Fruit fly (Drosophila melanogaster): ENCODE measurements around the gene Kap-alpha3.

The Kap-alpha3 gene

DNA sequence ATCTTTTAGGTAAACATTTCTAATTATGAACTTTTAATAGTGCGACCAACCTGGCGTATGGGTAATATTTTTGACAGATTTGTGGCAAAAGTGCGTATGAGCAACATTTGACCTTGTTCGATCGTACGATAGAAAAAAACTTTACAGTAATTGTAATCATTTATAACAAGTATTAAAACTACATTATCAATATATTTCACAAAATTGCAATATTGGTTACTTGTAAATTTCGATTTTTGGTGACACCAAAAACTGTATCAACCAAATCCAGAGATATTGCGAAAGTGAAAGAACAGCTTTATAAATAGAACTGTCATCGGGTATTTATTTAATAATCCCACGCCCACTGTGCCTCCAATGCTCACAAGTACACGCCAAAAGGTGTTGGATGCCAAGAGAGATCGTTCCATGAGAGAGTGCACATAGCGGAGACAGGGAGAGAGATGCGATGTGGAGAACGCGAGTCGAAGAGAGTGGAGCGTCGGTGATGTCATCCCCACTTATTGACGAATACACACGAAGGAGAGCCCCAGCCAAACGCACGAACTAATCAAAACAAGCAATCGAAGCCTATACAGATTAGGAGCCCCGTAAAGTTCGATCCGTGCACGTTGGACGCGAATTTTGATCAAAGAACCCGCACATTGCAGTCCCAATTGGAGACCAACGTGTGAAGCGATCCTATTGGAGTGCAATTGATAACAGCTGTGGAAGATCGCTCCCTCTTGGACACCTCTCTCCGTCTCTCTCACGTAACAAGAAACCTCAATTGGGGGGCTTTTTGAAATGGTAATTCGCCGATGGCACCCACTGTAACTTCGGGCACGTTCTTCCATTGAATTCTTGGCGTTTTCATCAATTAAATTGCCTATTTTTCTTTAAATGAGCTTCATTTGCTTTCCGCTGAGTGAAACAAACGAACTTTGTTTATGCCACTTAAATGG lies 44.1 kb downstream of the Kap-alpha3 start (continued):
- no peak for TF ChIP-seq hb (GFP tag; IDR thresholded peaks at IDR 0.05; ENCODE audit: partially characterized antibody)
- peak; percentile 92 for TF ChIP-seq jing (GFP tag; optimal IDR thresholded peaks at IDR 0.05)
- TF ChIP-seq NK7.1 (GFP tag; optimal IDR thresholded peaks at IDR 0.05) = peak; percentile 87
- TF ChIP-seq CG5245 (GFP tag; optimal IDR thresholded peaks at IDR 0.05) = peak; percentile 84
- peak; percentile 91 for TF ChIP-seq CG9817 (tag; optimal IDR thresholded peaks at IDR 0.05)
- TF ChIP-seq Dp (GFP tag; optimal IDR thresholded peaks at IDR 0.05) = peak; percentile 13
- peak; percentile 27 for TF ChIP-seq pfk (GFP tag; optimal IDR thresholded peaks at IDR 0.05)
- peak; percentile 61 for TF ChIP-seq cas (GFP tag; IDR thresholded peaks at IDR 0.05)
- TF ChIP-seq NC2α (GFP tag; optimal IDR thresholded peaks at IDR 0.05) = peak; percentile 75
- peak; percentile 78 for TF ChIP-seq Gsc (GFP tag; IDR thresholded peaks at IDR 0.05)
- TF ChIP-seq trem (tag; optimal IDR thresholded peaks at IDR 0.05) = peak; percentile 82
- peak; percentile 79 for TF ChIP-seq sd (tag; optimal IDR thresholded peaks at IDR 0.05)
- peak; percentile 79; the same call in 2 of the 3 replicates for TF ChIP-seq ase (GFP tag; IDR thresholded peaks at IDR 0.05)
- peak; percentile 75 for TF ChIP-seq Oaz (GFP tag; IDR thresholded peaks at IDR 0.05)
- peak; percentile 39 for TF ChIP-seq HLHmδ (GFP tag; optimal IDR thresholded peaks at IDR 0.05)
- TF ChIP-seq CG1647 (GFP tag; optimal IDR thresholded peaks at IDR 0.05) = peak; percentile 87
- peak; percentile 23; the same call in 1 of the 2 replicates for TF ChIP-seq Bgb (GFP tag; IDR thresholded peaks at IDR 0.05; ENCODE audit: partially characterized antibody)
- TF ChIP-seq fd96Cb (tag; optimal IDR thresholded peaks at IDR 0.05) = peak; percentile 94
- TF ChIP-seq CG8089 (GFP tag; optimal IDR thresholded peaks at IDR 0.05) = peak; percentile 82
- peak; percentile 85 for TF ChIP-seq Fer2 (tag; optimal IDR thresholded peaks at IDR 0.05)
- TF ChIP-seq CG11723 (GFP tag; optimal IDR thresholded peaks at IDR 0.05) = peak; percentile 96
- TF ChIP-seq salm (tag; optimal IDR thresholded peaks at IDR 0.05) = peak; percentile 91
- peak; percentile 92 for TF ChIP-seq Mad (GFP tag; optimal IDR thresholded peaks at IDR 0.05)
- TF ChIP-seq pnt (GFP tag; optimal IDR thresholded peaks at IDR 0.05) = peak; percentile 91
- TF ChIP-seq CG12104 (GFP tag; optimal IDR thresholded peaks at IDR 0.05) = peak; percentile 97
- no peak for TF ChIP-seq CG1832 (GFP tag; optimal IDR thresholded peaks at IDR 0.05)
- peak; percentile 85 for TF ChIP-seq Taf1 (GFP tag; IDR thresholded peaks at IDR 0.05)
- peak; percentile 93 for TF ChIP-seq CG12299 (tag; optimal IDR thresholded peaks at IDR 0.05)
- peak; percentile 98 for TF ChIP-seq nmo (GFP tag; optimal IDR thresholded peaks at IDR 0.05)
- TF ChIP-seq Lim3 (GFP tag; IDR thresholded peaks at IDR 0.05) = peak; percentile 40; the same call in 1 of the 2 replicates
- TF ChIP-seq NFAT (GFP tag; IDR thresholded peaks at IDR 0.05) = peak; percentile 56
- TF ChIP-seq Dll (GFP tag; IDR thresholded peaks at IDR 0.05; ENCODE audit: partially characterized antibody) = no peak; the same call in 3 of the 4 replicates
- no peak for TF ChIP-seq CG8478 (optimal IDR thresholded peaks at IDR 0.05)
- peak; percentile 71; the same call in 2 of the 3 replicates for TF ChIP-seq C15 (GFP tag; IDR thresholded peaks at IDR 0.05)
- TF ChIP-seq CG8359 (GFP tag; optimal IDR thresholded peaks at IDR 0.05; ENCODE audit: borderline replicate concordance) = peak; percentile 87
- peak; percentile 97 for TF ChIP-seq CG10147 (GFP tag; optimal IDR thresholded peaks at IDR 0.05)
- no peak for TF ChIP-seq Sin3A (optimal IDR thresholded peaks at IDR 0.05)
- peak; percentile 90 for TF ChIP-seq CG6654 (GFP tag; optimal IDR thresholded peaks at IDR 0.05)
- peak; percentile 52 for TF ChIP-seq CG9797 (GFP tag; optimal IDR thresholded peaks at IDR 0.05)
- TF ChIP-seq trh (GFP tag; optimal IDR thresholded peaks at IDR 0.05) = peak; percentile 89
- peak; percentile 85 for TF ChIP-seq CG32772 (GFP tag; IDR thresholded peaks at IDR 0.05)
- peak; percentile 97 for TF ChIP-seq CG15269 (tag; optimal IDR thresholded peaks at IDR 0.05)
- peak; percentile 94 for TF ChIP-seq Six4 (GFP tag; optimal IDR thresholded peaks at IDR 0.05)
- TF ChIP-seq cg (GFP tag; optimal IDR thresholded peaks at IDR 0.05) = no peak
- TF ChIP-seq HLH3B (GFP tag; IDR thresholded peaks at IDR 0.05) = peak; percentile 72
- TF ChIP-seq HLH54F (GFP tag; optimal IDR thresholded peaks at IDR 0.05) = peak; percentile 95
- peak; percentile 96 for TF ChIP-seq Dek (tag; optimal IDR thresholded peaks at IDR 0.05)
- TF ChIP-seq gcm (GFP tag; optimal IDR thresholded peaks at IDR 0.05) = peak; percentile 95

Measured in whole organism, embryonic.